Worm (Caenorhabditis elegans): ENCODE measurements around the gene mans-2.

mans-2 gene

DNA sequence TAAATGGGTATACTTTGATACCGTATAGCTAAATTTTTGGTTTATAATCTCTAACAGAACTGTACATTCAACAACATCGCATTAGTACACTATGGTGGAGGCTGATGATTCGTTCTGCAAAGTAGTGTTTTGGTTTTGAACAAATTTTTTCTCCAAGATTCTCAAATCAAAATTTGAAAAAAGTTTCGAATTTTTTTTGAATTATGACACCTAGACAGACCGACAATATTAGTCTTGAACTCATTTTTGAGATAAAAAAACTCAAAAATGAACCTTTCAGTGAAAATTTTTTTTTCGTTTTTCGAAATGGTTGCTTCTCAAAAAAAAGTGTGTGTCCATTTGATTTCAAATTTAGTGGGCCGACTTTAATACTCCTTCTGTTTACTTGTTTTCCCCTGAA lies 39.9 kb downstream of the mans-2 start:
- TF ChIP-seq alr-1 (tag; optimal IDR thresholded peaks at IDR 0.05) (no peak), ztf-1 (GFP tag; conservative IDR thresholded peaks at IDR 0.05) (no peak), blmp-1 (tag; optimal IDR thresholded peaks at IDR 0.05; ENCODE audit: insufficient read depth) (no peak), ZK546.5 (tag; optimal IDR thresholded peaks at IDR 0.05) (no peak), elt-3 (tag; optimal IDR thresholded peaks at IDR 0.05) (no peak), lin-39 (tag; optimal IDR thresholded peaks at IDR 0.05) (no peak), lin-13 (GFP tag; optimal IDR thresholded peaks at IDR 0.05) (no peak)

DNA sequence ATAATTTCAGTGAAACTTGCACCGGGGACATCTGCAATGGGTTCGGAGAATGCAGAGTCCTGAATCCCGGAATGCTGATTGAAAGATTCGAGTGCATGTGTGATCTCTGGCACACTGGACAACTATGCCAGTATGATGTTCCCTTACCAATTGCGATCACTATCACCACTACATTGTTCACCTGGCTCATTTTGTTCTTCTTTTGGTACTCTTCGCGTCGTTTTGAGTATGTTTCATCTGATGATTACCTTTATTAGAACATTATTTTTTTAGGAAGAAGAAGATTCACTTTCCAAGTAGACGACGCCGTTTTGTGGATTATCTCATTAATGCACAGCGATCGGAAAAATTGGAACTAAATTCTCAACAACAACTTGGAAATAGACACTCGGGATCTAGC lies 41.5 kb downstream of the mans-2 start:
- TF ChIP-seq mab-5 (tag; optimal IDR thresholded peaks at IDR 0.05) (no peak), unc-55 (GFP tag; optimal IDR thresholded peaks at IDR 0.05) (no peak), gmeb-1 (tag; optimal IDR thresholded peaks at IDR 0.05) (no peak), ZK546.5 (tag; optimal IDR thresholded peaks at IDR 0.05) (no peak), aly-2 (tag; optimal IDR thresholded peaks at IDR 0.05) (no peak), nhr-12 (tag; optimal IDR thresholded peaks at IDR 0.05) (no peak), unc-62 (GFP tag; optimal IDR thresholded peaks at IDR 0.05) (no peak), lsy-2 (tag; optimal IDR thresholded peaks at IDR 0.05) (no peak), nhr-25 (tag; optimal IDR thresholded peaks at IDR 0.05) (no peak), nhr-21 (tag; optimal IDR thresholded peaks at IDR 0.05) (no peak), ceh-82 (tag; optimal IDR thresholded peaks at IDR 0.05) (no peak)

DNA sequence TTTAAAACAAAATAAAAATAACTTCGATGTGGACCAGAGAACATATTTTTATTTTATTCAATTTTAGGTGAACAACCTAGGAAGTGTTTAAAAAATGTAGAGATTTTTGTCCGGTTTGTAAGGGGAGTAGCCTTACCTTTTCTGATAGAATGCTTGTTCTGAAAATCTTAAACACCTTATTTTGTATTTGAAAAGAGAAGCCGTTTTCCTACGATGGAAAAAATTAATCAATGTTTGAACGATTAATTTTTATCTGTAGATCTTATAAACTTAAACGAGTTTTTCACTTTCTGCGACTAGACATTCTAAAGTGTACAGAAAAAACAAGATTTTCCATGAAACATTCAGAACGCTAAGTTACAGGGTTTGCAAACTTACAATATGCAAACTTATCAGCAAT lies 43.0 kb downstream of the mans-2 start, which contains the start of gene F58H1.6:
Gene F58H1.6 (plus strand): TSS at position 301 of the 400 bp plus-strand sequence.
- TF ChIP-seq nhr-25 (tag; optimal IDR thresholded peaks at IDR 0.05) (no peak), nhr-10 (tag; optimal IDR thresholded peaks at IDR 0.05) (no peak), nhr-77 (tag; optimal IDR thresholded peaks at IDR 0.05) (no peak), unc-62 (GFP tag; optimal IDR thresholded peaks at IDR 0.05) (no peak), blmp-1 (tag; optimal IDR thresholded peaks at IDR 0.05; ENCODE audit: insufficient read depth) (no peak), sma-3 (GFP tag; optimal IDR thresholded peaks at IDR 0.05) (no peak), aly-2 (tag; optimal IDR thresholded peaks at IDR 0.05) (no peak), R02D3.7 (tag; optimal IDR thresholded peaks at IDR 0.05) (no peak), zag-1 (tag; optimal IDR thresholded peaks at IDR 0.05) (no peak)

DNA sequence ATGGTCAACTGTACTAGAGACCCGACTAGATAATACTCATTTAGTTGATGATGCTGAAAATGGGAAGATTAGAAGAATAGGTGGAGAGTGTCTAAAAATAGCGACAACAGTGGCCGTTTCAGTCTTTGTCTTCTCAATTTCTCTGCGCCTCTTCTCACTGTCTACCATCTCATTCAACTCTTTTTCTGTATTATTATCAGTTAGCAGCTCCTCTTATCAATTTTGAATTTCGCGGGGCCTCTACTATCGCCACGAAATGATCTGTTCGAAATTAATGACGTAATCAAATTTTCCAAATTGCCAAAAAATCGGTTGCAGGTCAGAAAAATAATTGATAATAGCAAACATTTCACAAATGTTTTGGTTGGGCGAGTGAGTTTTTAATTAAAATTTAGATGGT lies 43.6 kb downstream of the mans-2 start:
- no peak for TF ChIP-seq elt-3 (tag; optimal IDR thresholded peaks at IDR 0.05)
- no peak for TF ChIP-seq C34F6.9 (tag; optimal IDR thresholded peaks at IDR 0.05)
- TF ChIP-seq sma-9 (GFP tag; optimal IDR thresholded peaks at IDR 0.05), result peak; percentile 57
- no peak for TF ChIP-seq sma-9 (tag; optimal IDR thresholded peaks at IDR 0.05)
- no peak for TF ChIP-seq lsy-2 (tag; optimal IDR thresholded peaks at IDR 0.05)
- TF ChIP-seq zag-1 (tag; optimal IDR thresholded peaks at IDR 0.05), result no peak
- TF ChIP-seq snpc-4 (tag; optimal IDR thresholded peaks at IDR 0.05), result no peak
- peak; percentile 51 for TF ChIP-seq gmeb-1 (tag; optimal IDR thresholded peaks at IDR 0.05)
- TF ChIP-seq nhr-237 (tag; optimal IDR thresholded peaks at IDR 0.05), result no peak
- TF ChIP-seq aly-2 (tag; optimal IDR thresholded peaks at IDR 0.05), result no peak
- no peak for TF ChIP-seq nhr-10 (tag; optimal IDR thresholded peaks at IDR 0.05)
- no peak for TF ChIP-seq elt-1 (tag; optimal IDR thresholded peaks at IDR 0.05)
- TF ChIP-seq nhr-23 (tag; optimal IDR thresholded peaks at IDR 0.05), result no peak
- TF ChIP-seq lin-39 (tag; optimal IDR thresholded peaks at IDR 0.05), result no peak
- no peak for TF ChIP-seq ceh-82 (tag; optimal IDR thresholded peaks at IDR 0.05)
- TF ChIP-seq nhr-12 (tag; optimal IDR thresholded peaks at IDR 0.05), result no peak
- TF ChIP-seq ztf-4 (tag; optimal IDR thresholded peaks at IDR 0.05), result no peak
- no peak for TF ChIP-seq sem-4 (tag; optimal IDR thresholded peaks at IDR 0.05)
- TF ChIP-seq lin-13 (GFP tag; optimal IDR thresholded peaks at IDR 0.05), result no peak
- no peak for TF ChIP-seq nhr-6 (tag; optimal IDR thresholded peaks at IDR 0.05)
- no peak for TF ChIP-seq mdl-1 (tag; optimal IDR thresholded peaks at IDR 0.05)
- no peak for TF ChIP-seq nhr-77 (tag; optimal IDR thresholded peaks at IDR 0.05)
- no peak for TF ChIP-seq dmd-4 (tag; optimal IDR thresholded peaks at IDR 0.05)
- TF ChIP-seq F13H6.1 (tag; optimal IDR thresholded peaks at IDR 0.05), result peak; percentile 70
- no peak for TF ChIP-seq Y55F3AM.14 (GFP tag; optimal IDR thresholded peaks at IDR 0.05)
- no peak for TF ChIP-seq alr-1 (tag; optimal IDR thresholded peaks at IDR 0.05)
- TF ChIP-seq ztf-11 (tag; optimal IDR thresholded peaks at IDR 0.05), result no peak
- peak; percentile 80 for TF ChIP-seq fos-1 (tag; optimal IDR thresholded peaks at IDR 0.05)
- no peak for TF ChIP-seq ZK546.5 (tag; optimal IDR thresholded peaks at IDR 0.05)
- TF ChIP-seq unc-39 (tag; optimal IDR thresholded peaks at IDR 0.05), result no peak
- no peak for TF ChIP-seq sma-3 (GFP tag; optimal IDR thresholded peaks at IDR 0.05)
- TF ChIP-seq ama-1 (optimal IDR thresholded peaks at IDR 0.05), result no peak
- TF ChIP-seq ztf-1 (GFP tag; conservative IDR thresholded peaks at IDR 0.05), result no peak
- no peak for TF ChIP-seq lin-11 (tag; optimal IDR thresholded peaks at IDR 0.05)
- TF ChIP-seq unc-62 (GFP tag; optimal IDR thresholded peaks at IDR 0.05), result no peak
- TF ChIP-seq skn-1 (tag; optimal IDR thresholded peaks at IDR 0.05), result peak; percentile 51
- peak; percentile 61 for TF ChIP-seq crh-2 (tag; optimal IDR thresholded peaks at IDR 0.05)
- no peak for TF ChIP-seq unc-55 (GFP tag; optimal IDR thresholded peaks at IDR 0.05)
- TF ChIP-seq nhr-129 (tag; optimal IDR thresholded peaks at IDR 0.05), result no peak
- TF ChIP-seq nhr-25 (tag; optimal IDR thresholded peaks at IDR 0.05), result no peak
- TF ChIP-seq mbf-1 (tag; optimal IDR thresholded peaks at IDR 0.05), result no peak
- TF ChIP-seq egl-27 (tag; optimal IDR thresholded peaks at IDR 0.05), result no peak
- TF ChIP-seq blmp-1 (tag; optimal IDR thresholded peaks at IDR 0.05; ENCODE audit: insufficient read depth), result no peak
- no peak for TF ChIP-seq mab-5 (tag; optimal IDR thresholded peaks at IDR 0.05)
